Worm (Caenorhabditis elegans) whole organism, L4 larva: ENCODE data around the gene C18E9.5.

ENCODE experiments used
- F37D6.2 ChIP-seq: sonication (generic microtip); optimal IDR thresholded peaks from 2 replicates; lab custom pipeline; 2016; ENCODE audit warnings: mild to moderate bottlenecking, missing genetic modification characterization, missing compliant biosample characterization
- F44E2.7 ChIP-seq: fragments of 200-800 bp; sonication (Bioruptor generic); IDR thresholded peaks from 2 replicates; pipeline ENCODE4 v2.1.2; 2022; ENCODE audit warnings: missing genetic modification characterization, missing compliant biosample characterization
- F49E8.2 ChIP-seq: sonication (generic microtip); optimal IDR thresholded peaks from 2 replicates; lab custom pipeline; 2016; ENCODE audit warnings: missing compliant biosample characterization, mild to moderate bottlenecking, missing genetic modification characterization, borderline replicate concordance
- T20F7.1 ChIP-seq: fragments of 200-800 bp; sonication (Bioruptor generic); optimal IDR thresholded peaks from 2 replicates; lab custom pipeline; 2018; ENCODE audit warnings: mild to moderate bottlenecking, missing genetic modification characterization, missing compliant biosample characterization
- T26A8.4 ChIP-seq: fragments of 200-800 bp; sonication (Bioruptor generic); IDR thresholded peaks from 2 replicates; pipeline ENCODE4 v1.3.6; 2022; ENCODE audit warnings: missing genetic modification characterization, missing compliant biosample characterization
- Y105C5A.15 ChIP-seq: fragments of 200-800 bp; sonication (Bioruptor generic); IDR thresholded peaks from 2 replicates; pipeline ENCODE4 v1.3.6; 2022; ENCODE audit warnings: missing genetic modification characterization, missing compliant biosample characterization
- aha-1 ChIP-seq: fragments of 150-350 bp; peaks from one replicate; lab custom pipeline; 2014; ENCODE audit warnings: missing biosample characterization, missing genetic modification characterization
- ama-1 ChIP-seq: fragments of 150-350 bp; optimal IDR thresholded peaks from 2 replicates; lab custom pipeline; 2014; ENCODE audit warnings: inconsistent platforms, mixed read lengths
- ceh-44 ChIP-seq: fragments of 200-800 bp; sonication (Bioruptor generic); IDR thresholded peaks from 2 replicates; pipeline ENCODE4 v1.3.6; 2022; ENCODE audit warnings: missing genetic modification reagents, missing genetic modification characterization, missing compliant biosample characterization
- ceh-62 ChIP-seq: sonication (generic microtip); optimal IDR thresholded peaks from 2 replicates; lab custom pipeline; 2017; ENCODE audit warnings: missing biosample characterization, missing genetic modification characterization
- daf-12 ChIP-seq: fragments of 150-350 bp; optimal IDR thresholded peaks from 2 replicates; lab custom pipeline; 2014; ENCODE audit warnings: missing biosample characterization, missing genetic modification reagents, missing genetic modification characterization
- daf-16 ChIP-seq, 3 experiments: sonication (generic microtip); optimal IDR thresholded peaks; 2 replicates each; lab custom pipeline; 2016 to 2017; ENCODE audit warnings: missing genetic modification characterization in 3 of 3, missing genetic modification reagents in 3 of 3, mild to moderate bottlenecking in 2 of 3, missing compliant biosample characterization in 2 of 3, missing biosample characterization in 1 of 3, moderate library complexity in 1 of 3
- dmd-6 ChIP-seq: fragments of 200-800 bp; sonication (Bioruptor generic); IDR thresholded peaks from 2 replicates; pipeline ENCODE4 v1.3.6; 2022; ENCODE audit warnings: missing genetic modification reagents, missing genetic modification characterization, missing compliant biosample characterization
- dpl-1 ChIP-seq: fragments of 150-350 bp; optimal IDR thresholded peaks from 2 replicates; lab custom pipeline; 2014; ENCODE audit warnings: missing biosample characterization, missing genetic modification reagents, missing genetic modification characterization
- dve-1 ChIP-seq: sonication (generic microtip); optimal IDR thresholded peaks from 2 replicates; lab custom pipeline; 2017; ENCODE audit warnings: antibody characterized with exemption, mild to moderate bottlenecking, missing genetic modification characterization, missing compliant biosample characterization; ENCODE audit not compliant: insufficient read depth
- egl-43 ChIP-seq: fragments of 200-800 bp; sonication (Bioruptor generic); IDR thresholded peaks from 2 replicates; pipeline ENCODE4 v1.3.6; 2022; ENCODE audit warnings: missing genetic modification reagents, missing genetic modification characterization, missing compliant biosample characterization
- fkh-10 ChIP-seq: fragments of 150-350 bp; optimal IDR thresholded peaks from 2 replicates; lab custom pipeline; 2014; ENCODE audit warnings: missing biosample characterization, missing genetic modification reagents, missing genetic modification characterization
- gei-8 ChIP-seq: fragments of 200-800 bp; sonication (Bioruptor generic); optimal IDR thresholded peaks from 2 replicates; lab custom pipeline; 2018; ENCODE audit warnings: mild to moderate bottlenecking, missing genetic modification characterization, missing compliant biosample characterization
- hif-1 ChIP-seq, 2 experiments: sonication (generic microtip); optimal IDR thresholded peaks; 2 replicates each; lab custom pipeline; 2016 to 2017; ENCODE audit warnings: missing compliant biosample characterization in 2 of 2, missing genetic modification characterization in 2 of 2, missing genetic modification reagents in 2 of 2, missing genotype in 2 of 2, mild to moderate bottlenecking in 1 of 2
- hlh-11 ChIP-seq: fragments of 200-800 bp; sonication (Bioruptor generic); optimal IDR thresholded peaks from 2 replicates; lab custom pipeline; 2018; ENCODE audit warnings: mild to moderate bottlenecking, missing genetic modification characterization, missing compliant biosample characterization
- hlh-30 ChIP-seq: sonication (generic microtip); optimal IDR thresholded peaks from 2 replicates; lab custom pipeline; 2017; ENCODE audit warnings: antibody characterized with exemption, mild to moderate bottlenecking, missing genetic modification characterization, missing compliant biosample characterization; ENCODE audit not compliant: insufficient read depth
- hmg-1.1 ChIP-seq: fragments of 200-800 bp; sonication (Bioruptor generic); IDR thresholded peaks from 2 replicates; pipeline ENCODE4 v1.3.6; 2022; ENCODE audit warnings: missing genetic modification reagents, missing genetic modification characterization, missing compliant biosample characterization
- lin-1 ChIP-seq: fragments of 200-800 bp; sonication (Bioruptor generic); IDR thresholded peaks from 2 replicates; pipeline ENCODE4 v1.3.6; 2022; ENCODE audit warnings: missing genetic modification reagents, missing genetic modification characterization, missing compliant biosample characterization
- lin-38 ChIP-seq: fragments of 200-800 bp; sonication (Bioruptor generic); IDR thresholded peaks from 2 replicates; pipeline ENCODE4 v1.3.6; 2022; ENCODE audit warnings: missing genetic modification reagents, missing genetic modification characterization, missing compliant biosample characterization
- lsy-2 ChIP-seq, 2 experiments: fragments of 150-350 bp in 1 of 2; sonication (generic microtip) in 1 of 2; optimal IDR thresholded peaks; 2 replicates each; lab custom pipeline; 2014 to 2017; ENCODE audit warnings: missing biosample characterization in 2 of 2, missing genetic modification characterization in 2 of 2
- madf-5 ChIP-seq, 2 experiments: fragments of 200-800 bp; sonication (Bioruptor generic); IDR thresholded peaks; 2 replicates each; pipeline ENCODE4 v1.3.6; 2022; ENCODE audit warnings: missing compliant biosample characterization in 2 of 2, missing genetic modification characterization in 2 of 2
- mdl-1 ChIP-seq, 2 experiments: fragments of 150-350 bp in 1 of 2; sonication (generic microtip) in 1 of 2; optimal IDR thresholded peaks; 2 replicates each; lab custom pipeline; 2014 to 2017; ENCODE audit warnings: missing biosample characterization in 2 of 2, missing genetic modification characterization in 2 of 2
- mep-1 ChIP-seq: fragments of 150-350 bp; sonication (generic microtip); optimal IDR thresholded peaks from 3 replicates; lab custom pipeline; 2014; ENCODE audit warnings: missing biosample characterization, missing genetic modification characterization
- mes-2 ChIP-seq: sonication (generic microtip); optimal IDR thresholded peaks from 2 replicates; lab custom pipeline; 2016; ENCODE audit warnings: missing genotype, mild to moderate bottlenecking, missing genetic modification characterization, missing compliant biosample characterization; ENCODE audit not compliant: poor library complexity, severe bottlenecking
- mxl-2 ChIP-seq: fragments of 200-800 bp; sonication (Bioruptor generic); conservative IDR thresholded peaks from 2 replicates; pipeline ENCODE4 v1.3.6; 2022; ENCODE audit warnings: missing genetic modification reagents, missing genetic modification characterization, missing compliant biosample characterization
- mxl-3 ChIP-seq: fragments of 200-800 bp; sonication (Bioruptor generic); optimal IDR thresholded peaks from 2 replicates; lab custom pipeline; 2018; ENCODE audit warnings: mild to moderate bottlenecking, missing genetic modification characterization, missing compliant biosample characterization
- nhr-11 ChIP-seq: fragments of 150-350 bp; optimal IDR thresholded peaks from 2 replicates; lab custom pipeline; 2014; ENCODE audit warnings: missing biosample characterization, missing genetic modification characterization
- nhr-237 ChIP-seq: sonication (generic microtip); optimal IDR thresholded peaks from 2 replicates; lab custom pipeline; 2017; ENCODE audit warnings: missing biosample characterization, missing genetic modification characterization
- nhr-28 ChIP-seq: fragments of 150-350 bp; optimal IDR thresholded peaks from 2 replicates; lab custom pipeline; 2014; ENCODE audit warnings: missing biosample characterization, missing genetic modification characterization
- nhr-42 ChIP-seq: fragments of 200-800 bp; sonication (Bioruptor generic); IDR thresholded peaks from 2 replicates; pipeline ENCODE4 v1.3.6; 2022; ENCODE audit warnings: missing genetic modification characterization, missing compliant biosample characterization
- pha-4 ChIP-seq, 2 experiments: fragments of 150-350 bp in 1 of 2; fragments of 200-800 bp in 1 of 2; sonication (Bioruptor generic) in 1 of 2; IDR thresholded peaks in 1 of 2; optimal IDR thresholded peaks in 1 of 2; 2 replicates each; pipeline versions ENCODE4 v1.3.6 to Lab custom; 2014 to 2022; ENCODE audit warnings: missing genetic modification characterization in 2 of 2, missing genetic modification reagents in 2 of 2, missing biosample characterization in 1 of 2, missing compliant biosample characterization in 1 of 2
- pqm-1 ChIP-seq: sonication (generic microtip); optimal IDR thresholded peaks from 2 replicates; lab custom pipeline; 2017; ENCODE audit warnings: missing biosample characterization, missing genetic modification characterization
- rbr-2 ChIP-seq: sonication (generic microtip); optimal IDR thresholded peaks from 2 replicates; lab custom pipeline; 2016; ENCODE audit warnings: missing genotype, missing genetic modification characterization, missing compliant biosample characterization
- set-16 ChIP-seq: fragments of 200-800 bp; sonication (Bioruptor generic); IDR thresholded peaks from 2 replicates; pipeline ENCODE4 v1.3.6; 2022; ENCODE audit warnings: missing genetic modification reagents, missing genetic modification characterization, missing compliant biosample characterization
- spr-1 ChIP-seq: sonication (generic microtip); optimal IDR thresholded peaks from 2 replicates; lab custom pipeline; 2016; ENCODE audit warnings: mild to moderate bottlenecking, missing genetic modification characterization, missing compliant biosample characterization
- tag-97 ChIP-seq: fragments of 200-800 bp; sonication (Bioruptor generic); IDR thresholded peaks from 2 replicates; pipeline ENCODE4 v1.3.6; 2022; ENCODE audit warnings: missing genetic modification characterization, missing compliant biosample characterization
- unc-39 ChIP-seq: sonication (generic microtip); optimal IDR thresholded peaks from 2 replicates; lab custom pipeline; 2017; ENCODE audit warnings: missing biosample characterization, missing genetic modification characterization
- zag-1 ChIP-seq: fragments of 150-350 bp; optimal IDR thresholded peaks from 2 replicates; lab custom pipeline; 2014; ENCODE audit warnings: missing biosample characterization, missing genetic modification characterization
- zfp-2 ChIP-seq: sonication (generic microtip); optimal IDR thresholded peaks from 2 replicates; lab custom pipeline; 2016; ENCODE audit warnings: mild to moderate bottlenecking, missing genetic modification characterization, missing compliant biosample characterization

Gene C18E9.5

DNA sequence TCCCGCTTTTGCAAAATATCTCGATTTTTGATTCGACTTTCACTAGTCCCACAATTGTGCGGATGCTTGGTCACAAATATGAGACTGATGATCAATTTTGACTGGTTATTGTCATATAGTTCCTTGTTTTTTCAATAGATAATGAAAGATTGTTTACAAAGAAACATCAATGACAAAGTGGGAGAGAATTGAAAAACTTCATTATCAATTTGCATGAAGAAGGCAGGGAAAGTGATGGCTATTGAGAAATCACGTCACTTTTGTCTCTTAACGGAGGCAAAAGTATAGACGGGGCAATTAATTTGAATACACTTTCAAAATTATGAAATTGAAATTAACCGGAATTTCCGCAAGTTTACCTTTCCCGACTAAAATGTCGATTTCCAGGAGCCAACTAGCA is 46.6 kb upstream of the C18E9.5 start:
- peak; percentile 64 for TF ChIP-seq pqm-1 (tag; lab: Kevin White, UChicago)
- TF ChIP-seq zfp-2 (tag; lab: Kevin White, UChicago): no peak
- no peak for TF ChIP-seq zag-1 (tag; lab: Kevin White, UChicago)
- no peak for TF ChIP-seq daf-12 (tag; lab: Kevin White, UChicago)
- TF ChIP-seq daf-16 (GFP tag; optimal IDR thresholded peaks at IDR 0.05; lab: Kevin White, UChicago): no peak
- TF ChIP-seq daf-16 (tag; optimal IDR thresholded peaks at IDR 0.05; lab: Kevin White, UChicago): peak; percentile 76
- peak; percentile 16 for TF ChIP-seq hlh-11 (tag; lab: Kevin White, UChicago)
- peak; percentile 46; the same call in 1 of the 2 replicates for TF ChIP-seq dmd-6
- TF ChIP-seq nhr-28 (tag; lab: Kevin White, UChicago): peak; percentile 32
- no peak for TF ChIP-seq mxl-2 (GFP tag; lab: Robert Waterston, UW)

DNA sequence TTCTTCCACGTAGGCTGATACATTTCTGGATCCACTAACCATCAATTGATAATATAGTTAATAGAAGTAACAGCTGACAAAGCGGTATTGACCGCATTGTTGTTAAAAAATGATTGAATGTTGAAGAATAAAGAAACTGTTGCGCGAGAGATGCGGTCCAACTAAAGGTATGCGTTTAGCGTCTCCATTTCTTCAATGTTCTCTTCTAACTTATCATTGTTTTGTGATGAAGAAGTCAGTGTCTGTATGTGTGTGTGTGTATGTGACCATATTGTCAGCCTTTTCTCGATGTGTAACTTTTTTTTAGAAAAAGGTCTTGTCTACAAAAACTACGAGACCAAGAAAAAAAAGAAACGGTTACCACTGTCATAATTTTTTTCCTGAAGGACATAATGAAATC is 43.3 kb upstream of the C18E9.5 start, which contains the start of gene B0457.2:
Gene B0457.2 (minus strand): TSS at position 101 of the 400 bp plus-strand sequence.
- peak; percentile 37 for TF ChIP-seq dve-1
- no peak for TF ChIP-seq nhr-42 (GFP tag; lab: Robert Waterston, UW)
- peak; percentile 19 for TF ChIP-seq aha-1 (tag; lab: Kevin White, UChicago)
- no peak for TF ChIP-seq F37D6.2 (tag; lab: Kevin White, UChicago)
- TF ChIP-seq tag-97 (GFP tag; lab: Robert Waterston, UW): no peak
- no peak for TF ChIP-seq T20F7.1
- no peak for TF ChIP-seq lin-1
- TF ChIP-seq nhr-28 (tag; lab: Kevin White, UChicago): peak; percentile 63
- no peak for TF ChIP-seq F44E2.7 (GFP tag; lab: Robert Waterston, UW)
- no peak for TF ChIP-seq nhr-11 (tag; lab: Kevin White, UChicago)

DNA sequence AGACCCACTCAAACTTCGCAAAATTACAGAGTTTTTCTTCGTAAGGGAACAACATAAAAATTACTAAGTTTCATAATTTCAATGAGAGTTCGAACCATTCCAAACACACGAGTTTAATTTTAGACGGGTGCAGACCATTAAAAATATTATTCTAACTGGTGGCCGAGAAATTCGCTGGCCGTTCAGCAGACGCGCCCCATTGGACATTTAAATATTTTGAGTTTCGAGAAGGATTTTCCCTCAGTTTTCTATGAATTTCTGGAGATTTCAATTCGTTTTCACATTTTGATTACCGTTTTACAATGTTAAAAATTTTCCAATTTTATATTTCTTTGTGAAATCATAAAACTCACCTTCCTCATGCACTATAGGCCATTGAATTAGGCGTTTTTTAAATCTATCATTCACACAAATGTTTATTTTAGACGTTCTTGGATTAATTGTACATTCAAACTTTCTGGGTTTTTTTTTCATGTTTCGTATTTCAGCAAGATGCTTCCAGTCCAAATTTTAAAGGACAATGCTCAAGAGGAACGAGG is 42.5 kb upstream of the C18E9.5 start, which contains the start of gene cct-2:
Gene cct-2 (plus strand): TSS at position 489 of the 539 bp plus-strand sequence.
- TF ChIP-seq fkh-10 (GFP tag; lab: Kevin White, UChicago) (no peak), mep-1 (tag; lab: Kevin White, UChicago) (peak; percentile 54), lsy-2 (tag; optimal IDR thresholded peaks at IDR 0.05; lab: Kevin White, UChicago) (peak in 1 of 2 experiments; percentile 66), madf-5 (GFP tag; IDR thresholded peaks at IDR 0.05; lab: Robert Waterston, UW) (no peak), mes-2 (tag; lab: Kevin White, UChicago) (peak; percentile 89), hlh-30 (tag; lab: Kevin White, UChicago) (peak; percentile 16), lin-1 (no peak), ceh-44 (GFP tag; lab: Robert Waterston, UW) (0 out of 2 replicates have a peak, but pooled peaks have one; percentile 9), T26A8.4 (GFP tag; lab: Robert Waterston, UW) (no peak), hmg-1.1 (GFP tag; lab: Robert Waterston, UW) (peak; percentile 51; the same call in 1 of the 2 replicates), ama-1 (peak; percentile 10), lin-38 (GFP tag; lab: Robert Waterston, UW) (peak; percentile 89), hif-1 (tag; optimal IDR thresholded peaks at IDR 0.05; lab: Kevin White, UChicago) (peak in 1 of 2 experiments; percentile 54), unc-39 (tag; lab: Kevin White, UChicago) (no peak), mxl-3 (GFP tag; lab: Kevin White, UChicago) (no peak), dpl-1 (GFP tag; lab: Kevin White, UChicago) (peak; percentile 42), dve-1 (peak; percentile 9), gei-8 (no peak)
- TF ChIP-seq, all 104 proteins: peak for 11

DNA sequence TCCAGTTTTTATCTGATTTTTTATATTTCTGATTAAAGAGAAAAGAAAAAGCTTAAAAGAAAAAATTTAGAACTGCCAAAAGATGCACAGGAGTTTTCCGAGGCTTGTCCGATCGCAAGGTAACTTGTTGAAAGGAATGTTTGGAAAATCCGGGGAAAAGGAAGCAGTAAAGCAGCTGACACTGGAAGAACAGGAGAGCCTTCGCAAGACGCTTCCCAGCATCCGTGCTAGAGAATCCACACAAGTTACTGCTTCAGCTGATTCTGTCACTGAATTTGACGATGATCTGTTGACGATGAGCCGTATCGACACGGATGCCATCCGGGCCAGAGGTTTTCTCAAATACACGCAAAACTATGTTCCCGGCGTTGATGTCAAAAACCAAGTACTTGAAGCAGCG is 40.0 kb upstream of the C18E9.5 start, which contains the start of gene mrpl-50:
Gene mrpl-50 (plus strand): TSS at position 71 of the 400 bp plus-strand sequence.
- 0 out of 2 replicates have a peak, but pooled peaks have one; percentile 31 for TF ChIP-seq pha-4 (GFP tag; IDR thresholded peaks at IDR 0.05; lab: Robert Waterston, UW)
- no peak for TF ChIP-seq pha-4 (tag; optimal IDR thresholded peaks at IDR 0.05; lab: Kevin White, UChicago)
- TF ChIP-seq F49E8.2: peak; percentile 13
- no peak for TF ChIP-seq Y105C5A.15 (GFP tag; lab: Robert Waterston, UW)
- no peak for TF ChIP-seq rbr-2 (tag; lab: Kevin White, UChicago)
- no peak for TF ChIP-seq ceh-62 (tag; lab: Kevin White, UChicago)
- TF ChIP-seq nhr-237 (tag; lab: Kevin White, UChicago): no peak
- TF ChIP-seq daf-16 (GFP tag; optimal IDR thresholded peaks at IDR 0.05; lab: Kevin White, UChicago): peak in 1 of 2 experiments; percentile 8
- peak; percentile 23 for TF ChIP-seq daf-16 (tag; optimal IDR thresholded peaks at IDR 0.05; lab: Kevin White, UChicago)
- TF ChIP-seq ama-1: peak; percentile 75
- no peak for TF ChIP-seq mdl-1 (tag; optimal IDR thresholded peaks at IDR 0.05; lab: Kevin White, UChicago)
- TF ChIP-seq spr-1 (tag; lab: Kevin White, UChicago): no peak
- peak; percentile 56 for TF ChIP-seq lin-38 (GFP tag; lab: Robert Waterston, UW)
- TF ChIP-seq aha-1 (tag; lab: Kevin White, UChicago): peak; percentile 82
- peak; percentile 13; the same call in 1 of the 2 replicates for TF ChIP-seq set-16 (GFP tag; lab: Robert Waterston, UW)
- TF ChIP-seq egl-43 (GFP tag; lab: Robert Waterston, UW): 0 out of 2 replicates have a peak, but pooled peaks have one; percentile 61
